Worm (Caenorhabditis elegans): ENCODE results near the gene F49C5.3.
"Not testable (repeated sequence)": the region's sequence is repeated elsewhere in the genome, so short reads cannot be mapped to it uniquely, and the experiment has no call there.

Gene F49C5.3

ce11 chrII:12536203-12536602, at the start of gene F49C5.3:
F49C5.3 (plus strand) TSS chrII:12536503.
- not testable (repeated sequence) for TF ChIP-seq flt-1 (GFP tag; IDR thresholded peaks at IDR 0.05); cog-1 (tag; optimal IDR thresholded peaks at IDR 0.05); ref-1 (GFP tag; conservative IDR thresholded peaks at IDR 0.05)

- TF ChIP-seq ref-1 (GFP tag; conservative IDR thresholded peaks at IDR 0.05) (no peak), ztf-23 (GFP tag; IDR thresholded peaks at IDR 0.05) (no peak), T22C8.4 (GFP tag; IDR thresholded peaks at IDR 0.05) (no peak), klf-2 (GFP tag; conservative IDR thresholded peaks at IDR 0.05) (no peak), med-1 (GFP tag; optimal IDR thresholded peaks at IDR 0.05; ENCODE audit: insufficient read depth) (no peak), tab-1 (GFP tag; IDR thresholded peaks at IDR 0.05) (no peak), flt-1 (GFP tag; IDR thresholded peaks at IDR 0.05) (no peak), ztf-29 (GFP tag; IDR thresholded peaks at IDR 0.05) (no peak), cog-1 (tag; optimal IDR thresholded peaks at IDR 0.05) (no peak)
These were observed 47.5 kb upstream of the F49C5.3 start for ce11 chrII:12488810-12489209.

- TF ChIP-seq T22C8.4 (GFP tag; IDR thresholded peaks at IDR 0.05): no peak
- no peak for TF ChIP-seq flt-1 (GFP tag; IDR thresholded peaks at IDR 0.05)
- TF ChIP-seq cog-1 (tag; optimal IDR thresholded peaks at IDR 0.05): no peak
- TF ChIP-seq ztf-23 (GFP tag; IDR thresholded peaks at IDR 0.05): no peak
- no peak for TF ChIP-seq ref-1 (GFP tag; conservative IDR thresholded peaks at IDR 0.05)
- no peak for TF ChIP-seq med-1 (GFP tag; optimal IDR thresholded peaks at IDR 0.05; ENCODE audit: insufficient read depth)
- TF ChIP-seq ztf-29 (GFP tag; IDR thresholded peaks at IDR 0.05): no peak
- TF ChIP-seq klf-2 (GFP tag; conservative IDR thresholded peaks at IDR 0.05): no peak
- no peak for TF ChIP-seq tab-1 (GFP tag; IDR thresholded peaks at IDR 0.05)
These were observed 46.4 kb upstream of the F49C5.3 start, which contains the start of gene T21B4.15 for ce11 chrII:12489903-12490302. T21B4.15 (plus strand) TSS chrII:12490203.

ce11 chrII:12491936-12492335, 44.4 kb upstream of the F49C5.3 start, which contains the start of gene srz-6:
srz-6 (plus strand) TSS chrII:12492236.
- TF ChIP-seq T22C8.4 (GFP tag; IDR thresholded peaks at IDR 0.05) (no peak), ztf-29 (GFP tag; IDR thresholded peaks at IDR 0.05) (no peak), cog-1 (tag; optimal IDR thresholded peaks at IDR 0.05) (no peak), tab-1 (GFP tag; IDR thresholded peaks at IDR 0.05) (no peak), flt-1 (GFP tag; IDR thresholded peaks at IDR 0.05) (no peak), klf-2 (GFP tag; conservative IDR thresholded peaks at IDR 0.05) (no peak)

ce11 chrII:12494067-12494477, 42.2 kb upstream of the F49C5.3 start:
- TF ChIP-seq ztf-29 (GFP tag; IDR thresholded peaks at IDR 0.05): no peak
- no peak for TF ChIP-seq cog-1 (tag; optimal IDR thresholded peaks at IDR 0.05)
- TF ChIP-seq ztf-23 (GFP tag; IDR thresholded peaks at IDR 0.05): no peak
- no peak for TF ChIP-seq T22C8.4 (GFP tag; IDR thresholded peaks at IDR 0.05)
- TF ChIP-seq tab-1 (GFP tag; IDR thresholded peaks at IDR 0.05): no peak
- no peak for TF ChIP-seq flt-1 (GFP tag; IDR thresholded peaks at IDR 0.05)

ce11 chrII:12494556-12495131, 41.7 kb upstream of the F49C5.3 start, which contains the start of gene col-85:
col-85 (minus strand) TSS chrII:12495095.
- peak; percentile 100 for TF ChIP-seq ztf-29 (GFP tag; IDR thresholded peaks at IDR 0.05)
- TF ChIP-seq tab-1 (GFP tag; IDR thresholded peaks at IDR 0.05): peak; percentile 98
- peak; percentile 73 for TF ChIP-seq med-1 (GFP tag; optimal IDR thresholded peaks at IDR 0.05; ENCODE audit: insufficient read depth)
- peak; percentile 98 for TF ChIP-seq klf-2 (GFP tag; conservative IDR thresholded peaks at IDR 0.05)
- TF ChIP-seq cog-1 (tag; optimal IDR thresholded peaks at IDR 0.05): peak; percentile 83
- peak; percentile 88 for TF ChIP-seq ref-1 (GFP tag; conservative IDR thresholded peaks at IDR 0.05)
- TF ChIP-seq T22C8.4 (GFP tag; IDR thresholded peaks at IDR 0.05): peak; percentile 96
- peak; percentile 97 for TF ChIP-seq flt-1 (GFP tag; IDR thresholded peaks at IDR 0.05)
- peak; percentile 98 for TF ChIP-seq ztf-23 (GFP tag; IDR thresholded peaks at IDR 0.05)

ce11 chrII:12496981-12497380, 39.3 kb upstream of the F49C5.3 start, which contains the start of gene T21B4.3:
T21B4.3 (minus strand) TSS chrII:12497081.
- TF ChIP-seq cog-1 (tag; optimal IDR thresholded peaks at IDR 0.05): no peak
- TF ChIP-seq T22C8.4 (GFP tag; IDR thresholded peaks at IDR 0.05): no peak
- no peak for TF ChIP-seq ref-1 (GFP tag; conservative IDR thresholded peaks at IDR 0.05)
- TF ChIP-seq klf-2 (GFP tag; conservative IDR thresholded peaks at IDR 0.05): no peak
- TF ChIP-seq ztf-29 (GFP tag; IDR thresholded peaks at IDR 0.05): no peak
- no peak for TF ChIP-seq flt-1 (GFP tag; IDR thresholded peaks at IDR 0.05)
- TF ChIP-seq tab-1 (GFP tag; IDR thresholded peaks at IDR 0.05): no peak
- no peak for TF ChIP-seq ztf-23 (GFP tag; IDR thresholded peaks at IDR 0.05)
- TF ChIP-seq med-1 (GFP tag; optimal IDR thresholded peaks at IDR 0.05; ENCODE audit: insufficient read depth): no peak

ce11 chrII:12499969-12500368, 36.3 kb upstream of the F49C5.3 start:
- no peak for TF ChIP-seq med-1 (GFP tag; optimal IDR thresholded peaks at IDR 0.05; ENCODE audit: insufficient read depth)
- TF ChIP-seq klf-2 (GFP tag; conservative IDR thresholded peaks at IDR 0.05): no peak
- no peak for TF ChIP-seq ref-1 (GFP tag; conservative IDR thresholded peaks at IDR 0.05)
- TF ChIP-seq tab-1 (GFP tag; IDR thresholded peaks at IDR 0.05): no peak
- no peak for TF ChIP-seq ztf-29 (GFP tag; IDR thresholded peaks at IDR 0.05)
- TF ChIP-seq cog-1 (tag; optimal IDR thresholded peaks at IDR 0.05): no peak
- TF ChIP-seq T22C8.4 (GFP tag; IDR thresholded peaks at IDR 0.05): no peak
- no peak for TF ChIP-seq ztf-23 (GFP tag; IDR thresholded peaks at IDR 0.05)
- no peak for TF ChIP-seq flt-1 (GFP tag; IDR thresholded peaks at IDR 0.05)

- no peak for TF ChIP-seq ztf-29 (GFP tag; IDR thresholded peaks at IDR 0.05)
- TF ChIP-seq klf-2 (GFP tag; conservative IDR thresholded peaks at IDR 0.05): no peak
- no peak for TF ChIP-seq flt-1 (GFP tag; IDR thresholded peaks at IDR 0.05)
- TF ChIP-seq ref-1 (GFP tag; conservative IDR thresholded peaks at IDR 0.05): no peak
- no peak for TF ChIP-seq cog-1 (tag; optimal IDR thresholded peaks at IDR 0.05)
- no peak for TF ChIP-seq tab-1 (GFP tag; IDR thresholded peaks at IDR 0.05)
- TF ChIP-seq med-1 (GFP tag; optimal IDR thresholded peaks at IDR 0.05; ENCODE audit: insufficient read depth): no peak
- no peak for TF ChIP-seq ztf-23 (GFP tag; IDR thresholded peaks at IDR 0.05)
- TF ChIP-seq T22C8.4 (GFP tag; IDR thresholded peaks at IDR 0.05): no peak
These were observed 33.5 kb upstream of the F49C5.3 start, which contains the start of gene ador-1 for ce11 chrII:12502784-12503183. ador-1 (minus strand) TSS chrII:12502884.

ce11 chrII:12506511-12506910, 29.8 kb upstream of the F49C5.3 start:
- no peak for TF ChIP-seq tab-1 (GFP tag; IDR thresholded peaks at IDR 0.05)
- TF ChIP-seq klf-2 (GFP tag; conservative IDR thresholded peaks at IDR 0.05): no peak
- no peak for TF ChIP-seq cog-1 (tag; optimal IDR thresholded peaks at IDR 0.05)
- TF ChIP-seq med-1 (GFP tag; optimal IDR thresholded peaks at IDR 0.05; ENCODE audit: insufficient read depth): no peak
- no peak for TF ChIP-seq ztf-23 (GFP tag; IDR thresholded peaks at IDR 0.05)
- no peak for TF ChIP-seq T22C8.4 (GFP tag; IDR thresholded peaks at IDR 0.05)
- TF ChIP-seq ztf-29 (GFP tag; IDR thresholded peaks at IDR 0.05): no peak
- no peak for TF ChIP-seq flt-1 (GFP tag; IDR thresholded peaks at IDR 0.05)
- no peak for TF ChIP-seq ref-1 (GFP tag; conservative IDR thresholded peaks at IDR 0.05)
